Worm (Caenorhabditis elegans): Measurements from ENCODE around the gene C16D2.3.

DNA sequence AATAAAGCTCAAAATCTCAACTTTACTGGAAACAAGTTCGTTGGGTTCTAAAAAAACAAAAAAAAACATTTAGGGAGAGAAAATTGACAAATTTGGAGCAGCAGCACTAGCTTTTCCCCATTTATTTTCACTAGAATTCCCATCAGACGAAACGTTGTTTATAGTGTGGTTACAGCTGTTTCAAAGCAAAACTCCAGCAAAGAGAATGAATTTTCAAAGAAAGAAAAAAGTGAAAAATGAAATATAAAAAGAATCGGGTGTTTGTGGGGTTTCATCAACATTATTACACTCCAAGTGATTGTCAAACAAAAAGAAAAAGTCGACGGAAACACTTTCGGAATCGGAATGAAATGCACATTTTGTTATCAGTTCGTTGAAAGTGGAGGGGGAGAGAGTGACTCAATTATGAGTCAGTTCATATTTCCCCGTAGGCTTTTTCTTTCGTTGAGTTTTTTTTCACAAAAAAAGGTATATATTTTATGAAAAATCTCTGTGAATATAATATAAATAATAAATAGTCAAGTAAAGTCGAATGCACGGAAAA lies 43.6 kb upstream of the C16D2.3 start:
- TF ChIP-seq Y5F2A.4 (GFP tag; optimal IDR thresholded peaks at IDR 0.05) (no peak), Y105C5A.15 (GFP tag; IDR thresholded peaks at IDR 0.05) (no peak), ztf-11 (tag; optimal IDR thresholded peaks at IDR 0.05) (no peak), rbr-2 (tag; optimal IDR thresholded peaks at IDR 0.05) (no peak), php-3 (GFP tag; IDR thresholded peaks at IDR 0.05) (no peak), attf-4 (tag; optimal IDR thresholded peaks at IDR 0.05) (no peak), nhr-76 (tag; optimal IDR thresholded peaks at IDR 0.05) (no peak), dve-1 (tag; optimal IDR thresholded peaks at IDR 0.05; ENCODE audit: insufficient read depth) (peak; percentile 20), nhr-28 (tag; optimal IDR thresholded peaks at IDR 0.05) (peak; percentile 62)
